Worm (Caenorhabditis elegans) whole organism, L4 larva: ENCODE results near the gene ZK470.14.

Experiments
- F26F4.8 ChIP-seq: fragments of 200-800 bp; sonication (Bioruptor generic); conservative IDR thresholded peaks from 2 replicates; pipeline ENCODE4 v1.3.6; 2022; ENCODE audit warnings: missing genetic modification characterization, missing compliant biosample characterization
- F44E2.7 ChIP-seq: fragments of 200-800 bp; sonication (Bioruptor generic); IDR thresholded peaks from 2 replicates; pipeline ENCODE4 v2.1.2; 2022; ENCODE audit warnings: missing genetic modification characterization, missing compliant biosample characterization
- F49E8.2 ChIP-seq: sonication (generic microtip); optimal IDR thresholded peaks from 2 replicates; lab custom pipeline; 2016; ENCODE audit warnings: missing compliant biosample characterization, mild to moderate bottlenecking, missing genetic modification characterization, borderline replicate concordance
- T26A8.4 ChIP-seq: fragments of 200-800 bp; sonication (Bioruptor generic); IDR thresholded peaks from 2 replicates; pipeline ENCODE4 v1.3.6; 2022; ENCODE audit warnings: missing genetic modification characterization, missing compliant biosample characterization
- Y105C5A.15 ChIP-seq: fragments of 200-800 bp; sonication (Bioruptor generic); IDR thresholded peaks from 2 replicates; pipeline ENCODE4 v1.3.6; 2022; ENCODE audit warnings: missing genetic modification characterization, missing compliant biosample characterization
- ceh-20 ChIP-seq: fragments of 200-800 bp; sonication (Bioruptor generic); IDR thresholded peaks from 2 replicates; pipeline ENCODE4 v1.3.6; 2022; ENCODE audit warnings: missing genetic modification reagents, missing genetic modification characterization, missing compliant biosample characterization
- ceh-32 ChIP-seq: sonication (generic microtip); optimal IDR thresholded peaks from 2 replicates; lab custom pipeline; 2016; ENCODE audit warnings: mild to moderate bottlenecking, missing genetic modification characterization, missing compliant biosample characterization; ENCODE audit not compliant: poor library complexity
- ceh-44 ChIP-seq: fragments of 200-800 bp; sonication (Bioruptor generic); IDR thresholded peaks from 2 replicates; pipeline ENCODE4 v1.3.6; 2022; ENCODE audit warnings: missing genetic modification reagents, missing genetic modification characterization, missing compliant biosample characterization
- ceh-82 ChIP-seq: sonication (generic microtip); optimal IDR thresholded peaks from 2 replicates; lab custom pipeline; 2017; ENCODE audit warnings: missing biosample characterization, missing genetic modification characterization
- daf-12 ChIP-seq: fragments of 150-350 bp; optimal IDR thresholded peaks from 2 replicates; lab custom pipeline; 2014; ENCODE audit warnings: missing biosample characterization, missing genetic modification reagents, missing genetic modification characterization
- dmd-6 ChIP-seq: fragments of 200-800 bp; sonication (Bioruptor generic); IDR thresholded peaks from 2 replicates; pipeline ENCODE4 v1.3.6; 2022; ENCODE audit warnings: missing genetic modification reagents, missing genetic modification characterization, missing compliant biosample characterization
- dmd-9 ChIP-seq: fragments of 200-800 bp; sonication (Bioruptor generic); IDR thresholded peaks from 2 replicates; pipeline ENCODE4 v1.3.6; 2022; ENCODE audit warnings: missing genetic modification reagents, missing genetic modification characterization, missing compliant biosample characterization
- gei-8 ChIP-seq: fragments of 200-800 bp; sonication (Bioruptor generic); optimal IDR thresholded peaks from 2 replicates; lab custom pipeline; 2018; ENCODE audit warnings: mild to moderate bottlenecking, missing genetic modification characterization, missing compliant biosample characterization
- hlh-11 ChIP-seq: fragments of 200-800 bp; sonication (Bioruptor generic); optimal IDR thresholded peaks from 2 replicates; lab custom pipeline; 2018; ENCODE audit warnings: mild to moderate bottlenecking, missing genetic modification characterization, missing compliant biosample characterization
- hmg-1.1 ChIP-seq: fragments of 200-800 bp; sonication (Bioruptor generic); IDR thresholded peaks from 2 replicates; pipeline ENCODE4 v1.3.6; 2022; ENCODE audit warnings: missing genetic modification reagents, missing genetic modification characterization, missing compliant biosample characterization
- jun-1 ChIP-seq: fragments of 150-350 bp; optimal IDR thresholded peaks from 2 replicates; lab custom pipeline; 2014; ENCODE audit warnings: missing biosample characterization, missing genetic modification reagents, missing genetic modification characterization
- lin-1 ChIP-seq: fragments of 200-800 bp; sonication (Bioruptor generic); IDR thresholded peaks from 2 replicates; pipeline ENCODE4 v1.3.6; 2022; ENCODE audit warnings: missing genetic modification reagents, missing genetic modification characterization, missing compliant biosample characterization
- lin-15B ChIP-seq: fragments of 150-350 bp; sonication (generic microtip); optimal IDR thresholded peaks from 3 replicates; lab custom pipeline; 2014; ENCODE audit warnings: missing biosample characterization, missing genetic modification characterization
- lir-3 ChIP-seq: sonication (generic microtip); optimal IDR thresholded peaks from 2 replicates; lab custom pipeline; 2016; ENCODE audit warnings: mild to moderate bottlenecking, missing genetic modification characterization, missing compliant biosample characterization
- mdt-29 ChIP-seq: fragments of 200-800 bp; sonication (Bioruptor generic); IDR thresholded peaks from 2 replicates; pipeline ENCODE4 v1.3.6; 2022; ENCODE audit warnings: missing genetic modification reagents, missing genetic modification characterization, missing compliant biosample characterization
- mep-1 ChIP-seq: fragments of 150-350 bp; sonication (generic microtip); optimal IDR thresholded peaks from 3 replicates; lab custom pipeline; 2014; ENCODE audit warnings: missing biosample characterization, missing genetic modification characterization
- mes-2 ChIP-seq: sonication (generic microtip); optimal IDR thresholded peaks from 2 replicates; lab custom pipeline; 2016; ENCODE audit warnings: missing genotype, mild to moderate bottlenecking, missing genetic modification characterization, missing compliant biosample characterization; ENCODE audit not compliant: poor library complexity, severe bottlenecking
- mxl-2 ChIP-seq: fragments of 200-800 bp; sonication (Bioruptor generic); conservative IDR thresholded peaks from 2 replicates; pipeline ENCODE4 v1.3.6; 2022; ENCODE audit warnings: missing genetic modification reagents, missing genetic modification characterization, missing compliant biosample characterization
- mxl-3 ChIP-seq: fragments of 200-800 bp; sonication (Bioruptor generic); optimal IDR thresholded peaks from 2 replicates; lab custom pipeline; 2018; ENCODE audit warnings: mild to moderate bottlenecking, missing genetic modification characterization, missing compliant biosample characterization
- nhr-10 ChIP-seq: fragments of 150-350 bp; optimal IDR thresholded peaks from 2 replicates; lab custom pipeline; 2014; ENCODE audit warnings: missing biosample characterization, missing genetic modification characterization
- nhr-102 ChIP-seq: sonication (generic microtip); optimal IDR thresholded peaks from 2 replicates; lab custom pipeline; 2016; ENCODE audit warnings: mild to moderate bottlenecking, missing genetic modification characterization, moderate library complexity, missing compliant biosample characterization
- nhr-28 ChIP-seq: fragments of 150-350 bp; optimal IDR thresholded peaks from 2 replicates; lab custom pipeline; 2014; ENCODE audit warnings: missing biosample characterization, missing genetic modification characterization
- nhr-41 ChIP-seq: fragments of 200-800 bp; sonication (Bioruptor generic); IDR thresholded peaks from 2 replicates; pipeline ENCODE4 v1.3.6; 2022; ENCODE audit warnings: missing genetic modification reagents, missing genetic modification characterization, missing compliant biosample characterization
- nhr-6 ChIP-seq: fragments of 150-350 bp; optimal IDR thresholded peaks from 2 replicates; lab custom pipeline; 2014; ENCODE audit warnings: missing biosample characterization, missing genetic modification characterization
- php-3 ChIP-seq: fragments of 200-800 bp; sonication (Bioruptor generic); IDR thresholded peaks from 2 replicates; pipeline ENCODE4 v1.3.6; 2022; ENCODE audit warnings: missing genetic modification reagents, missing genetic modification characterization, missing compliant biosample characterization
- saeg-2 ChIP-seq: fragments of 200-800 bp; sonication (Bioruptor generic); IDR thresholded peaks from 2 replicates; pipeline ENCODE4 v1.3.6; 2022; ENCODE audit warnings: missing genetic modification reagents, missing genetic modification characterization, missing compliant biosample characterization
- sdz-12 ChIP-seq: fragments of 200-800 bp; sonication (Bioruptor generic); optimal IDR thresholded peaks from 2 replicates; lab custom pipeline; 2018; ENCODE audit warnings: mild to moderate bottlenecking, missing genetic modification characterization, missing compliant biosample characterization
- set-16 ChIP-seq: fragments of 200-800 bp; sonication (Bioruptor generic); IDR thresholded peaks from 2 replicates; pipeline ENCODE4 v1.3.6; 2022; ENCODE audit warnings: missing genetic modification reagents, missing genetic modification characterization, missing compliant biosample characterization
- skn-1 ChIP-seq: fragments of 150-350 bp; optimal IDR thresholded peaks from 2 replicates; lab custom pipeline; 2014; ENCODE audit warnings: missing biosample characterization, missing genetic modification characterization
- snpc-4 ChIP-seq: fragments of 150-350 bp; optimal IDR thresholded peaks from 2 replicates; lab custom pipeline; 2014; ENCODE audit warnings: missing biosample characterization, missing genetic modification characterization
- tag-97 ChIP-seq: fragments of 200-800 bp; sonication (Bioruptor generic); IDR thresholded peaks from 2 replicates; pipeline ENCODE4 v1.3.6; 2022; ENCODE audit warnings: missing genetic modification characterization, missing compliant biosample characterization
- unc-130 ChIP-seq: sonication (generic microtip); optimal IDR thresholded peaks from 2 replicates; lab custom pipeline; 2016; ENCODE audit warnings: missing genetic modification reagents, missing genetic modification characterization, missing compliant biosample characterization
- unc-39 ChIP-seq: sonication (generic microtip); optimal IDR thresholded peaks from 2 replicates; lab custom pipeline; 2017; ENCODE audit warnings: missing biosample characterization, missing genetic modification characterization
- unc-62 ChIP-seq, 3 experiments: fragments of 150-350 bp in 1 of 3; sonication (generic microtip); optimal IDR thresholded peaks in 2 of 3; peaks in 1 of 3; 1 replicate in 1 of 3; 2 replicates in 2 of 3; lab custom pipeline; 2014 to 2017; ENCODE audit warnings: missing biosample characterization in 3 of 3, missing genetic modification characterization in 3 of 3, missing genetic modification reagents in 3 of 3, missing genotype in 1 of 3
- vab-7 ChIP-seq: fragments of 200-800 bp; sonication (Bioruptor generic); IDR thresholded peaks from 2 replicates; pipeline ENCODE4 v1.3.6; 2022; ENCODE audit warnings: missing genetic modification reagents, missing genetic modification characterization, missing compliant biosample characterization
- zag-1 ChIP-seq: fragments of 150-350 bp; optimal IDR thresholded peaks from 2 replicates; lab custom pipeline; 2014; ENCODE audit warnings: missing biosample characterization, missing genetic modification characterization
- zfp-2 ChIP-seq: sonication (generic microtip); optimal IDR thresholded peaks from 2 replicates; lab custom pipeline; 2016; ENCODE audit warnings: mild to moderate bottlenecking, missing genetic modification characterization, missing compliant biosample characterization
- ztf-11 ChIP-seq: fragments of 150-350 bp; optimal IDR thresholded peaks from 2 replicates; lab custom pipeline; 2014; ENCODE audit warnings: missing biosample characterization, missing genetic modification characterization
- ztf-7 ChIP-seq: fragments of 150-350 bp; optimal IDR thresholded peaks from 2 replicates; lab custom pipeline; 2014; ENCODE audit warnings: missing biosample characterization, missing genetic modification characterization

The ZK470.14 gene

DNA sequence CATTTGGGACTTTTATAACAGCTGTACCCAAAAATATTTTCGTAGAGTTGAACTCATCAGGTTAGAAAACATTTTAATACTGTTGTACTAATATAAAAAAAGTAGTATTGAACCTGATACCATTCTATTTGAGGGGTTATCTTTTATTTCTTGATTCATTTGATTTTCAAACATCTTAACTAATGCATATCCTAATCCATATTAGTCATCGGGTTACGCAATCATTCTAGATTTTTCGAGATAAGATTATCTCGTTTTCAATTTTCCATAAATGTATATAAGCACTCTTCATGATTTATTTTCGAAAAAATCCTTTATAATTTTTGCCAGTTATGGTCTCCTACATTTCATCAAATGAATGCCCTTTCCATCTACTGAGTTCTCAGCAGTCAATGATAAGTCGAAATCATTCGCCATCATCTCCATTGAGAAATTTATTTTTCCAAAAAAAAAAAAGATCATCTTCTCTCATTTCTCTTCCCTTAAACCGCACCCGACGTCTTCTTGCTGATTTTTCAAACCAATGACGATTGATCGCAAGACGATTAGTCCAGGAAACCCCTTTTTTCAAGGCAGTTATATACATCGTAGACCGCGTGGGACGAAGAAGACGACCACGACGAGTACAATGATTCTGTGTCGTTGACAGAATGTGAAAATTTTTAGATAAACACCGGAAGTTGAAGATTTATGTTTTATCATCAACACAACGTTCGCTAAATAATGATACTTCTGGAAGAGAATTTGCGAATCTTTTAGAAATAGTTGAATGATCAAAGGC is 28.6 kb upstream of the ZK470.14 start (continued):
- TF ChIP-seq ztf-11 (no peak), ceh-32 (no peak), lin-15B (tag; lab: Kevin White, UChicago) (no peak), unc-62 (GFP tag; optimal IDR thresholded peaks at IDR 0.05 in 1 of 2; lab: Kevin White, UChicago) (peak in 1 of 2 experiments; percentile 71), unc-62 (tag; optimal IDR thresholded peaks at IDR 0.05; lab: Kevin White, UChicago) (no peak), vab-7 (GFP tag; lab: Robert Waterston, UW) (no peak), F26F4.8 (GFP tag; lab: Robert Waterston, UW) (no peak), mep-1 (tag; lab: Kevin White, UChicago) (no peak), nhr-102 (tag; lab: Kevin White, UChicago) (no peak), php-3 (GFP tag; lab: Robert Waterston, UW) (no peak), Y105C5A.15 (GFP tag; lab: Robert Waterston, UW) (no peak), unc-130 (GFP tag; lab: Kevin White, UChicago) (no peak), ceh-82 (no peak), sdz-12 (GFP tag; lab: Kevin White, UChicago) (no peak), ztf-7 (tag; lab: Kevin White, UChicago) (no peak), set-16 (no peak), jun-1 (tag; lab: Kevin White, UChicago) (no peak), lir-3 (tag; lab: Kevin White, UChicago) (no peak), mxl-3 (GFP tag; lab: Kevin White, UChicago) (peak; percentile 29), mxl-2 (GFP tag; lab: Robert Waterston, UW) (no peak), dmd-9 (no peak), hlh-11 (tag; lab: Kevin White, UChicago) (peak; percentile 53), hmg-1.1 (no peak), ceh-44 (GFP tag; lab: Robert Waterston, UW) (no peak), zfp-2 (tag; lab: Kevin White, UChicago) (no peak), F44E2.7 (no peak), lin-1 (GFP tag; lab: Robert Waterston, UW) (no peak), mdt-29 (GFP tag; lab: Robert Waterston, UW) (no peak), nhr-41 (GFP tag; lab: Robert Waterston, UW) (no peak), unc-39 (no peak), gei-8 (no peak), snpc-4 (tag; lab: Kevin White, UChicago) (no peak), mes-2 (tag; lab: Kevin White, UChicago) (no peak), tag-97 (GFP tag; lab: Robert Waterston, UW) (no peak), skn-1 (no peak), saeg-2 (GFP tag; lab: Robert Waterston, UW) (no peak), nhr-6 (tag; lab: Kevin White, UChicago) (no peak), dmd-6 (GFP tag; lab: Robert Waterston, UW) (no peak), T26A8.4 (no peak), daf-12 (tag; lab: Kevin White, UChicago) (no peak), zag-1 (tag; lab: Kevin White, UChicago) (no peak), nhr-28 (tag; lab: Kevin White, UChicago) (peak; percentile 17), nhr-10 (tag; lab: Kevin White, UChicago) (no peak), F49E8.2 (tag; lab: Kevin White, UChicago) (no peak), ceh-20 (GFP tag; lab: Robert Waterston, UW) (no peak)
